Fruit fly (Drosophila melanogaster) whole organism, wandering third instar larva: ENCODE measurements around the gene CG9672.

Experiments
- Abd-B ChIP-seq: fragments of >200 bp; optimal IDR thresholded peaks from 2 replicates; lab custom pipeline; 2017; ENCODE audit warnings: missing biosample characterization, missing genetic modification characterization
- Dif ChIP-seq: fragments of 200-275, 200-300 bp; sonication (Bioruptor generic); optimal IDR thresholded peaks from 2 replicates; lab custom pipeline; 2018; ENCODE audit warnings: missing biosample characterization, missing genetic modification characterization; ENCODE audit not compliant: partially characterized antibody
- HLH106 ChIP-seq: fragments of 200-800 bp; optimal IDR thresholded peaks from 3 replicates; lab custom pipeline; 2019; ENCODE audit warnings: missing biosample characterization, mild to moderate bottlenecking, missing genetic modification characterization, moderate library complexity
- OdsH ChIP-seq: fragments of 200-800 bp; sonication (Bioruptor generic); optimal IDR thresholded peaks from 2 replicates; lab custom pipeline; 2016; ENCODE audit warnings: missing biosample characterization, mild to moderate bottlenecking, missing genetic modification characterization
- dl ChIP-seq, 2 experiments: fragments of 175-275, 200-275 bp in 1 of 2; fragments of 200-275 bp in 1 of 2; sonication (Bioruptor generic); optimal IDR thresholded peaks; lab custom pipeline; 2018; ENCODE audit warnings: mild to moderate bottlenecking in 2 of 2, missing biosample characterization in 2 of 2, missing genetic modification characterization in 2 of 2, moderate library complexity in 2 of 2; ENCODE audit not compliant: partially characterized antibody in 2 of 2, insufficient read depth in 1 of 2
- dsf ChIP-seq: sonication (Bioruptor generic); optimal IDR thresholded peaks from 2 replicates; lab custom pipeline; 2016; ENCODE audit warnings: missing biosample characterization, missing genetic modification characterization, borderline replicate concordance
- h ChIP-seq: fragments of 200-800 bp; sonication (Bioruptor generic); optimal IDR thresholded peaks from 3 replicates; lab custom pipeline; 2016; ENCODE audit warnings: missing biosample characterization, mild to moderate bottlenecking, missing genetic modification characterization
- pan ChIP-seq: fragments of >200 bp; optimal IDR thresholded peaks from 2 replicates; lab custom pipeline; 2017
- psq ChIP-seq: fragments of 200-800 bp; sonication (Bioruptor generic); optimal IDR thresholded peaks from 3 replicates; lab custom pipeline; 2017; ENCODE audit warnings: missing biosample characterization, mild to moderate bottlenecking, missing genetic modification characterization, moderate library complexity
- rgr ChIP-seq: fragments of 200-800 bp; sonication (Bioruptor generic); optimal IDR thresholded peaks from 3 replicates; lab custom pipeline; 2016; ENCODE audit warnings: missing biosample characterization, mild to moderate bottlenecking, missing genetic modification characterization
- sage ChIP-seq: fragments of 200-800 bp; sonication (Bioruptor generic); optimal IDR thresholded peaks from 2 replicates; lab custom pipeline; 2016; ENCODE audit warnings: missing biosample characterization, mild to moderate bottlenecking, missing genetic modification characterization
- usp ChIP-seq: fragments of >200 bp; optimal IDR thresholded peaks from 2 replicates; lab custom pipeline; 2017; ENCODE audit warnings: missing biosample characterization, missing genetic modification characterization

DNA sequence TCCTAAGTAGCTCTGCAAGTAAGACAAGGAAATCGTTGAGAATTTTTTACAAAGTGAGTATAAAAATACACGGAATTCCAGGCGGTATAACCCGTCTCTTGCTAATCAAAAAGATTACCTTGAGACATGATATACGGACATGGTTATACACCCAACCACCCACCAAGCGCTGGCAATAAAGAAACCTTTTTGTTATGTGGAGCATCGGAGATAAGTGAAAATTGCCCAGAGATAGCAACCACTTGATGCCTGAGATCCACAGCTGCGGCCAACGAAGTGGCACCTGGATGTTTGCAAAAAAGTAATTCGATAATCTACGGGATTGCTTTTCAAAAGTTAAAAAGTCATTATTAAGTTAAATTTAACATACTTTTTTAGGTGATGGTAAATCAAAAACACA lies 39.3 kb upstream of the CG9672 start:
- no peak for TF ChIP-seq Dif (GFP tag; lab: Kevin White, UChicago)
- TF ChIP-seq Abd-B: no peak
- no peak for TF ChIP-seq OdsH (GFP tag; lab: Kevin White, UChicago)
- TF ChIP-seq psq (GFP tag; lab: Kevin White, UChicago): no peak
- TF ChIP-seq h (GFP tag; lab: Kevin White, UChicago): no peak
- TF ChIP-seq rgr (GFP tag; lab: Kevin White, UChicago): no peak
- TF ChIP-seq pan: no peak
- TF ChIP-seq HLH106: no peak
- no peak for TF ChIP-seq dsf (GFP tag; lab: Kevin White, UChicago)
- TF ChIP-seq dl (GFP tag; optimal IDR thresholded peaks at IDR 0.05; lab: Kevin White, UChicago; ENCODE audit: insufficient read depth in 1 of 2, partially characterized antibody in 2 of 2): no peak
- TF ChIP-seq usp (GFP tag; lab: Kevin White, UChicago): no peak
- no peak for TF ChIP-seq sage (GFP tag; lab: Kevin White, UChicago)
